Worm (Caenorhabditis elegans): Measurements from ENCODE around the gene lig-1.
A peak's percentile ranks its signal among the peaks of the same experiment; 100 is the strongest.

lig-1 gene

DNA sequence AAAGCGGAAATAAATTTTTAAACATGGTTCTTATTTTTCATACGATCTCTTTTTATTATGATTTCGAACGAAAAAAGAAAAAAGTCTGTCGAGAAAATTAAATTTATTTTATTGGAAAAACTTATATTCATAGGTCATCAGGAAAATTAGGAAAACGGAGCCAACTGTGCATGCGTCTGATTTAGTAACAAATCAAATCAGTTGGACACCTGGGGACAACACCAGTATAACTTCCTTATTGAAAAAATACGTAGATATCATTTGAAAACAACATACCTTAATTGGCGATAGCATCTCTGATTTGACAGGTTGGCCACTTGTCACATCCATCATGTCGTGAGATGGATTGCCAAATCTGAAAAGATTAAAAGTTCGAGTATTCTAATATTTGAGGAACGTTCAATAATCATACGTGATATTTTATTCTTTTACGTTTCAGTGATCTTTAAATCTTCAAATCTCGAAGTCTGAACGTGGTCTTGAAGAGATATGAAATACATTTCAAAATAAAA is 46.7 kb downstream of the lig-1 start:
- TF ChIP-seq ztf-11 (tag; optimal IDR thresholded peaks at IDR 0.05) (no peak), unc-62 (GFP tag; optimal IDR thresholded peaks at IDR 0.05) (peak; percentile 55), drap-1 (GFP tag; optimal IDR thresholded peaks at IDR 0.05) (no peak)

DNA sequence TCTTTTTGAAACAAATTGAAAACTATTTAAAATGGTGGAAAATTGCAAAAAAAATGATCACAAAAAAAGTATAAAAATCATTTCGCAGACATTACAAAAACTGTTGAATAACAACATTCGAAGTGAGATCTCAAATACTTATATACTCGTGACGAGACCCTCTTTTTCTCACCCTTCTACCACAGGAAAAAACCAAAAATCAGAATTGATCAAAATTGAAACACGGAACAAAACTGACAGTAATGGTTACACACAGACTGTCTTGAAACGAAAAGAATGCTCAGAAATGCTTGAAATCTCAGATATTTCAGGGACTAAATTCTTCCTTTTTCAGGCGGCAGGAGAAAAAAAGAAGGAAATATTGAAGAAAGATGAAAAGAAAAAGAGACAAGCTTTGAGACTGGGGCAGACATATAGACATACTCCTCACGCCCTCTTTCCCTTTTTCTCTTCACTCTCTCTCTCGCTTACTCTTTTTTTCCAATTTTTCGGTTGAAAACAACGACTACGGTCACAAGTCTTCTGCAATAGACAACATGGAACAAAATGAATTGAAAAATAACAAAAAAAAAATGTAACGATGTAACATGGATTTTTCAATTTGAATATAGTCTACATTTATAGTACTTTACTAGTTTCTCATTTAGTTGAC is 47.8 kb downstream of the lig-1 start:
- TF ChIP-seq unc-120 (tag; optimal IDR thresholded peaks at IDR 0.05; ENCODE audit: poor library complexity, severe bottlenecking) (no peak), lin-13 (tag; optimal IDR thresholded peaks at IDR 0.05) (no peak), sem-2 (GFP tag; optimal IDR thresholded peaks at IDR 0.05) (no peak), ceh-43 (GFP tag; optimal IDR thresholded peaks at IDR 0.05) (no peak), hlh-1 (tag; optimal IDR thresholded peaks at IDR 0.05) (no peak), lsy-2 (tag; optimal IDR thresholded peaks at IDR 0.05) (no peak), flh-1 (GFP tag; optimal IDR thresholded peaks at IDR 0.05) (no peak), nhr-2 (tag; optimal IDR thresholded peaks at IDR 0.05) (no peak), lin-32 (GFP tag; optimal IDR thresholded peaks at IDR 0.05) (no peak), M03D4.4 (tag; optimal IDR thresholded peaks at IDR 0.05) (no peak), mab-5 (tag; optimal IDR thresholded peaks at IDR 0.05) (no peak), unc-39 (tag; optimal IDR thresholded peaks at IDR 0.05) (no peak), snpc-4 (tag; optimal IDR thresholded peaks at IDR 0.05) (no peak), mls-2 (tag; optimal IDR thresholded peaks at IDR 0.05) (no peak)

- TF ChIP-seq M03D4.4 (tag; optimal IDR thresholded peaks at IDR 0.05), result no peak
- peak; percentile 91 for TF ChIP-seq zip-8 (tag; optimal IDR thresholded peaks at IDR 0.05)
These were observed 48.7 kb downstream of the lig-1 start for ce11 chrV:10862457-10863097.

- TF ChIP-seq cnd-1 (tag; optimal IDR thresholded peaks at IDR 0.05) (no peak), mls-2 (tag; optimal IDR thresholded peaks at IDR 0.05) (no peak), ham-2 (GFP tag; optimal IDR thresholded peaks at IDR 0.05) (no peak), mab-5 (tag; optimal IDR thresholded peaks at IDR 0.05) (no peak), ceh-39 (tag; optimal IDR thresholded peaks at IDR 0.05) (no peak)
These were observed 51.7 kb downstream of the lig-1 start, which contains the start of gene saeg-1 for ce11 chrV:10865599-10865998. TSS of gene saeg-1 (minus strand) at chrV:10865699.
